Fruit fly (Drosophila melanogaster) S2 (cell line): ENCODE results near the gene CG8236.

ENCODE experiments used
- CG8478 ChIP-seq: fragments of >200 bp; optimal IDR thresholded peaks from 2 replicates; lab custom pipeline; 2018
- CTCF ChIP-seq, 2 experiments: fragments of >200 bp; optimal IDR thresholded peaks; 2 replicates each; lab custom pipeline; 2018

Gene CG8236

DNA sequence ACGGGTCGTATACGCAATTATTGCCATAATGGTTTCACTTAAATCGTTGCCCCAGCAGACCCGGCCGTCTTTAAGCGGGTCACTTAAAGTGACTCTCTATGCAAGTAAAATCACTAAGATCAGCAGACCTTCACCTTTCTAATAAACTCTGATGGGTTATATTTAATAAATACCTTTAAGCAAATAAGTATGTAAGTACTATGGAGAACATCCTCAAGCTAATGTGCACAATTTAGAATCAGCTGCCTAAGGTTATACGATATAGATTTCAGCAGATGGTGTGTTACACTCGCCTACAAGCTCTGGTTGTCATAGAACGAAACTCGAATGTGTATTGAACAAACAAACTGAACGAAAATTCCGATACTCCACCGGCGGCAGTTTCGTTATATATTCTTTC is at the start of gene CG8236:
TSS of gene CG8236 (plus strand) at position 301 of the 400 bp plus-strand sequence.
- TF ChIP-seq CG8478 (lab: Kevin White, UChicago), result no peak
- no peak for TF ChIP-seq CTCF (optimal IDR thresholded peaks at IDR 0.05; lab: Kevin White, UChicago)

dm6 chr3R:8721071-8721470 is 48.1 kb upstream of the CG8236 start, which contains the start of gene CG8136:
TSS of gene CG8136 (plus strand) at chr3R:8721371.
- no peak for TF ChIP-seq CG8478 (lab: Kevin White, UChicago)
- TF ChIP-seq CTCF (optimal IDR thresholded peaks at IDR 0.05; lab: Kevin White, UChicago), result no peak

- TF ChIP-seq CG8478 (lab: Kevin White, UChicago), result no peak
- TF ChIP-seq CTCF (optimal IDR thresholded peaks at IDR 0.05; lab: Kevin White, UChicago), result no peak
These were observed 46.1 kb upstream of the CG8236 start, which contains the start of gene nom for dm6 chr3R:8722962-8723548. TSS of gene nom (plus strand) at chr3R:8723174.

DNA sequence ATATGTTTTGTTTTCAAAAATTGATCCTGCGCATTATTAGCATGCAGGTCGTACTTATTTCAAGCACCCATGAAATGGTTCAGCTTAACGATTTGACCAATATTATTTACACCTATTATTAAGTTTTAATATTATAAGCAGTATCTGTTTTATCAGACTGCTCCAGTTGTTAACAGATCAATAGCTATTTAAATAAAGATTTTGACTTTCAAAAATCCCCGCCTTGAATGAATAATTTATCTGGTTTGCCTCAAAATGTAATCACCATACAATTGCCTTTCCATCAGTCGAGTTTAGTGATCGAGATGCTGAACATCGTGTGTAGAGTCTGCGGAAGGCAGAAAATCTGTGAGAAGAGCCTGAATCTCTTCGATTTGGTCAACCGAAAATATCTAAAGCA is 44.0 kb upstream of the CG8236 start, which contains the start of gene ouib:
TSS of gene ouib (plus strand) at position 301 of the 400 bp plus-strand sequence.
- TF ChIP-seq CG8478 (lab: Kevin White, UChicago), result no peak
- no peak for TF ChIP-seq CTCF (optimal IDR thresholded peaks at IDR 0.05; lab: Kevin White, UChicago)

DNA sequence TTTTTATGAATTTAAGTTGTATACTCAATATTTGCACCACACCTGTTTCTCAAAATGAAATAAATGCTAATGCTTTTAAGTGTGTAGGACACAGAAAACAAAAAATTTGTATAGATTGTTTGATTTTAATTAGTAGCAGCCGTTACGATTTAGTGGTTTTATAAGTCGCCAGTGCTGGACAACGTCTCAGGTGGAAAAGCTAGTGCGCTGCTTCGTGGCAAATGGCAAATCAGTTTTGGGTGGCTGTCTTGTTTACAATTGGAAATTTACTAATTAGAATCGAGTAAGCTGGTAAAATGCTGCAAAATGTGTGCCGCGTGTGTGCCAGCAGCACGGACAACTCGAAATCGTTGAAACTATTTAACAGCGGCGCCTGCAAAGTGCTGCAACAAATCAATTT is 42.6 kb upstream of the CG8236 start, which contains the start of gene CG8159:
TSS of gene CG8159 (plus strand) at position 223 of the 400 bp plus-strand sequence.
- TF ChIP-seq CTCF (optimal IDR thresholded peaks at IDR 0.05; lab: Kevin White, UChicago) (no peak), CG8478 (lab: Kevin White, UChicago) (no peak)

- no peak for TF ChIP-seq CG8478 (lab: Kevin White, UChicago)
- TF ChIP-seq CTCF (optimal IDR thresholded peaks at IDR 0.05; lab: Kevin White, UChicago), result no peak
These were observed 39.7 kb upstream of the CG8236 start, which contains the start of gene ranshi for dm6 chr3R:8729542-8729941. TSS of gene ranshi (minus strand) at chr3R:8729693.

- TF ChIP-seq CTCF (optimal IDR thresholded peaks at IDR 0.05; lab: Kevin White, UChicago) (no peak), CG8478 (lab: Kevin White, UChicago) (no peak)
These were observed 37.5 kb upstream of the CG8236 start, which contains the start of the genes M1BP and CG8202 for dm6 chr3R:8731597-8732263. TSS of gene M1BP (minus strand) at chr3R:8731698. TSS of gene CG8202 (plus strand) at chr3R:8732091.

DNA sequence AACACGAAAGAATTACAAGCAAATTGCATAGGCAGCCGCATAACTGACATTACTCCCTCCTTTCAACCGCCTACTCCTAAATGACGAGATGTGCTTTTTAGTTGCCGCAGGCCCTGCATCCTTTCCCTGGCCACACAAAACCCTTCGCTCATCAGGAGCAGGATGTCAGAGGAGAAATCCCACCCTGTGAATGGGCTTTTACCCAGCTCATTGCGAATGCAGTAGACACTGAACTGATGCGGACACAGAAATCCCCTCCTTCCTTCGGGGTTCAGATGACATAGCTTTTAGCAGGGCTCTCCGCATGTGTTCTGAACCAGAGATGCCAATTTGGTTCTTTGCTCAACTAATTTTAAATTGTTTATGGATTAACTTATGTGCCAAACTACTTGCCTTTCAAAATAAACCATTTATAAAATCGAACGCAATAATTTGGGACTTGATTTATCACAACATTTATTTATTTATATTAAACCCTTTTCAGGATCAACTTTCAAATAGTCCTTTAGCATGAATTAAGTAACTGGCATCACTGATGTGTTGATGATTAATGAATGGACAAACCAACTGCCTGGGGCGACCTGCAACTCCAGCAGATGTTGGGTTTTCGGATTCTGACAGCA is 29.9 kb upstream of the CG8236 start:
- TF ChIP-seq CTCF (optimal IDR thresholded peaks at IDR 0.05; lab: Kevin White, UChicago) (no peak), CG8478 (lab: Kevin White, UChicago) (no peak)

dm6 chr3R:8740118-8740517 is 29.1 kb upstream of the CG8236 start:
- no peak for TF ChIP-seq CTCF (optimal IDR thresholded peaks at IDR 0.05; lab: Kevin White, UChicago)
- TF ChIP-seq CG8478 (lab: Kevin White, UChicago), result no peak

DNA sequence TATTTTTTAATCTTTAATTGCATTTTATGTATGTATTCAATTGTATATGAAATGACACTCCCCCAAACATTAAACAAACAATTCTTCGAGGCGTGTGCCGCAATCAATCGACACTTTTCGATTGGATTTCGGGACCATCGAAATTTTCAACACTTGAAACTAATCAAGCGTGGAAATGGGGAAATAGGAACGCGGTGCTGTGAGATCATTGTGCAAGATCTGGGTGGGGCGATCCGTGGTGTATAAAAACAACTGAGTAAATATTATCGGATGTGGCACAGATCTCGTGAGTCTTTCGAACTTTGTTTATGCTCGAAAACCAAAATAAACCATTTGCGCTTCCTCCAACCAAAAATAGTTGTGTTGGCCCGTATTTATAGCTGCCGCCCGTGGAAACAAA is 27.9 kb upstream of the CG8236 start:
- no peak for TF ChIP-seq CTCF (optimal IDR thresholded peaks at IDR 0.05; lab: Kevin White, UChicago)
- TF ChIP-seq CG8478 (lab: Kevin White, UChicago), result no peak

DNA sequence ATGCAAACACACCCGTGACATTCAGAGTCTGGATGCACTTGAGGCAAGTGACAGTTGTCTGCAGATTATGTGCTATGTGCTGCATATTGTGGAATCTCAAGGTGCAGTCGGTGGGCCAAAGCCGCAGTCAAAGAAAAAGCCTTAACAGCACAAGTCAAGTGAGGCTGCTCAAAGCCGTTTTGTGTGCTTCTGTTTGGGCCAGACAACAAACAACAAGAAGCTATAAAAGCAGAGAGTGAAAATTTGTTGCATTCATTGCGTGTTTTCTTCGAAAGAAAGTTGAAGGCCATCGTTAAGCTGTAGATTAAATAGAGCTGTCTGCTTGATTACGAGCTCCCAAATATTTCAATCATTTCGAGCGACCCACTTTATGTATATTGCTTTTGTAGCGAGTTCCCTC is 27.3 kb upstream of the CG8236 start:
- TF ChIP-seq CG8478 (lab: Kevin White, UChicago), result no peak
- no peak for TF ChIP-seq CTCF (optimal IDR thresholded peaks at IDR 0.05; lab: Kevin White, UChicago)

dm6 chr3R:8742661-8743060 is 26.5 kb upstream of the CG8236 start:
- TF ChIP-seq CTCF (optimal IDR thresholded peaks at IDR 0.05; lab: Kevin White, UChicago) (no peak), CG8478 (lab: Kevin White, UChicago) (no peak)

DNA sequence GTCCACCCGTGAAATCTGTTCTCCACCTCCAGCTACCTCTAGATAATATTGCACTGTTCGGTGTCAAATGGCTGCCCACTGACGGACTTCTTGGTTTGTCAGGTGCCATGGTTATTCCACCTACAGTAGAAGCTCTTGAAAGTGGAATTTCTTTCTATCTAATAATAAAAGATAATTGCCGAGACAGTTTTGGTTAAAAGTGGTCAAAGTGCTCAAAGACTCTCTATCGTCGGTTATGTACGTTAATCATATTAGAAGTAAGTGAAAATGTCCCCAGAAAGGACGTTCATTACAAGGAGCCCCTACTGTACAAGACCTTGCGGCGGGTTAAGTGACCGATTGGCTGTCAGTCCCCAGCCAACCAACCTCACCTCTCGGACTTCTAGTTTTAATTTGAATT is 25.0 kb upstream of the CG8236 start:
- TF ChIP-seq CTCF (optimal IDR thresholded peaks at IDR 0.05; lab: Kevin White, UChicago) (no peak), CG8478 (lab: Kevin White, UChicago) (no peak)

dm6 chr3R:8746354-8746753 is 22.8 kb upstream of the CG8236 start:
- TF ChIP-seq CTCF (optimal IDR thresholded peaks at IDR 0.05; lab: Kevin White, UChicago), result no peak
- no peak for TF ChIP-seq CG8478 (lab: Kevin White, UChicago)
